Worm (Caenorhabditis elegans): ENCODE results near the gene rol-8.

DNA sequence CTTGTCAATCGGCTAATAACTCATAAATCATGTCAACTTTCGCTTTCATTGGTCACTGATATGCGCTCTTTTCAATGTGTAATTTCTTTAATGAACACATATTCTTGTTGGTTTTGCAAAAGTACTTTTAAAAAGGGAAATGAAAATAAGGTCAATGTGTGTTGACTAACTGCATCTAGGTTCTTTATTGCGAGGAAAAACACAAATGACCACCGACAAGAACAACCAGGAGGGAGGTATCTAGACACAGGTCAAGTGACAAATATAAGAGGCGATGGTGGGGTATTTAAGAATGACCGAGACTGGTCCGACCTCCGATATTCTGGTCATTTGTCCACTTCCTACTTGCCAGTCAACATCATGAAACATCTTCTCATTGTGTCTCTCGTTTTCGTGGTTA lies 47.8 kb upstream of the rol-8 start, which contains the start of gene spi-1:
- TF ChIP-seq hmg-4 (GFP tag; optimal IDR thresholded peaks at IDR 0.05) (no peak), ama-1 (optimal IDR thresholded peaks at IDR 0.05) (no peak), tra-4 (tag; optimal IDR thresholded peaks at IDR 0.05) (no peak), flt-1 (GFP tag; IDR thresholded peaks at IDR 0.05) (no peak), hmbx-1 (tag; optimal IDR thresholded peaks at IDR 0.05) (no peak), aly-1 (tag; optimal IDR thresholded peaks at IDR 0.05) (no peak), tbx-37 (GFP tag; conservative IDR thresholded peaks at IDR 0.05) (no peak), tbx-11 (GFP tag; IDR thresholded peaks at IDR 0.05) (no peak), ets-7 (tag; optimal IDR thresholded peaks at IDR 0.05) (no peak), pes-1 (GFP tag; IDR thresholded peaks at IDR 0.05) (no peak), hnd-1 (tag; optimal IDR thresholded peaks at IDR 0.05) (no peak), scrt-1 (GFP tag; IDR thresholded peaks at IDR 0.05) (no peak)
